Fruit fly (Drosophila melanogaster) whole organism, embryonic: ENCODE results near the gene CG34325.
A peak's percentile ranks its signal among the peaks of the same experiment; 100 is the strongest.

Experiments
- B-H2 ChIP-seq: fragments of 200-800 bp; sonication (Bioruptor generic); optimal IDR thresholded peaks from 2 replicates; lab custom pipeline; 2018; ENCODE audit warnings: missing biosample characterization, mild to moderate bottlenecking, missing genetic modification characterization
- CG11085 ChIP-seq: fragments of 200-800 bp; sonication (Bioruptor generic); IDR thresholded peaks from 2 replicates; pipeline ENCODE4 v1.3.6; 2022; ENCODE audit warnings: missing biosample characterization, missing genetic modification characterization
- CG11093 ChIP-seq: fragments of 200-800 bp; sonication (Bioruptor generic); IDR thresholded peaks from 3 replicates; pipeline ENCODE4 v1.3.6; 2022; ENCODE audit warnings: missing biosample characterization, missing genetic modification characterization
- CG15011 ChIP-seq: fragments of 200-800 bp; sonication (Bioruptor generic); optimal IDR thresholded peaks from 3 replicates; lab custom pipeline; 2018; ENCODE audit warnings: missing biosample characterization, mild to moderate bottlenecking, missing genetic modification characterization
- CG17328 ChIP-seq: fragments of 200-800 bp; sonication (Bioruptor generic); IDR thresholded peaks from 2 replicates; pipeline ENCODE4 v1.3.6; 2022; ENCODE audit warnings: missing biosample characterization, missing genetic modification characterization
- CG1792 ChIP-seq: fragments of 200-800 bp; sonication (Bioruptor generic); optimal IDR thresholded peaks from 2 replicates; lab custom pipeline; 2016; ENCODE audit warnings: missing biosample characterization, missing genetic modification characterization
- CG18011 ChIP-seq: fragments of 200-800 bp; sonication (Bioruptor generic); optimal IDR thresholded peaks from 2 replicates; lab custom pipeline; 2017; ENCODE audit warnings: missing biosample characterization, missing genetic modification characterization, mild to moderate bottlenecking, moderate library complexity, missing genotype
- CG18619 ChIP-seq: fragments of 200-800 bp; sonication (Bioruptor generic); optimal IDR thresholded peaks from 3 replicates; lab custom pipeline; 2017; ENCODE audit warnings: missing biosample characterization, mild to moderate bottlenecking, missing genetic modification characterization
- CG2712 ChIP-seq: fragments of 200-800 bp; optimal IDR thresholded peaks from 3 replicates; lab custom pipeline; 2019; ENCODE audit warnings: missing biosample characterization, mild to moderate bottlenecking, missing genetic modification characterization, moderate library complexity
- CG30020 ChIP-seq: fragments of 200-800 bp; optimal IDR thresholded peaks from 2 replicates; lab custom pipeline; 2019; ENCODE audit warnings: missing biosample characterization, mild to moderate bottlenecking, missing genetic modification characterization, moderate library complexity
- CG32767 ChIP-seq: fragments of 200-800 bp; sonication (Bioruptor generic); IDR thresholded peaks from 2 replicates; pipeline ENCODE4 v1.3.6; 2022; ENCODE audit warnings: missing biosample characterization, missing genetic modification characterization
- CG34422 ChIP-seq: fragments of 200-800 bp; sonication (Bioruptor generic); IDR thresholded peaks from 3 replicates; pipeline ENCODE4 v1.3.6; 2022; ENCODE audit warnings: missing biosample characterization, missing genetic modification characterization
- CG3995 ChIP-seq: fragments of 200-800 bp; sonication (Bioruptor generic); optimal IDR thresholded peaks from 3 replicates; lab custom pipeline; 2016; ENCODE audit warnings: missing biosample characterization, missing genetic modification characterization
- CG4820 ChIP-seq: fragments of 200-800 bp; sonication (Bioruptor generic); optimal IDR thresholded peaks from 3 replicates; lab custom pipeline; 2016; ENCODE audit warnings: missing biosample characterization, missing genetic modification characterization
- CG4854 ChIP-seq: fragments of 200-800 bp; sonication (Bioruptor generic); optimal IDR thresholded peaks from 2 replicates; lab custom pipeline; 2016; ENCODE audit warnings: missing biosample characterization, missing genetic modification characterization, inconsistent platforms
- CG5180 ChIP-seq: fragments of 200-800 bp; sonication (Bioruptor generic); optimal IDR thresholded peaks from 3 replicates; lab custom pipeline; 2017; ENCODE audit warnings: missing biosample characterization, missing genetic modification characterization, mild to moderate bottlenecking, moderate library complexity, missing genetic modification reagents
- CG5953 ChIP-seq: fragments of 200-800 bp; sonication (Bioruptor generic); IDR thresholded peaks from 2 replicates; pipeline ENCODE4 v1.3.6; 2022; ENCODE audit warnings: missing biosample characterization, missing genetic modification characterization
- CG6254 ChIP-seq: fragments of 200-800 bp; sonication (Bioruptor generic); optimal IDR thresholded peaks from 3 replicates; lab custom pipeline; 2017; ENCODE audit warnings: mild to moderate bottlenecking, missing biosample characterization, missing genetic modification reagents, missing genetic modification characterization
- CG7372 ChIP-seq: fragments of 200-800 bp; sonication (Bioruptor generic); IDR thresholded peaks from 2 replicates; pipeline ENCODE4 v1.3.6; 2022; ENCODE audit warnings: missing biosample characterization, missing genetic modification characterization
- CG9609 ChIP-seq: fragments of 200-800 bp; sonication (Bioruptor generic); optimal IDR thresholded peaks from 3 replicates; lab custom pipeline; 2016; ENCODE audit warnings: missing biosample characterization, missing genetic modification characterization
- D19B ChIP-seq: fragments of 200-800 bp; sonication (Bioruptor generic); optimal IDR thresholded peaks from 2 replicates; lab custom pipeline; 2017; ENCODE audit warnings: missing biosample characterization, mild to moderate bottlenecking, missing genetic modification characterization
- ERR ChIP-seq: fragments of 200-800 bp; sonication (Bioruptor generic); optimal IDR thresholded peaks from 2 replicates; lab custom pipeline; 2016; ENCODE audit warnings: missing biosample characterization, missing genetic modification characterization
- Lpt ChIP-seq: fragments of >200 bp; optimal IDR thresholded peaks from 2 replicates; lab custom pipeline; 2018; ENCODE audit warnings: missing biosample characterization, missing genetic modification characterization
- Mes4 ChIP-seq: fragments of 200-800 bp; sonication (Bioruptor generic); optimal IDR thresholded peaks from 2 replicates; lab custom pipeline; 2016; ENCODE audit warnings: missing biosample characterization, missing genetic modification characterization
- NC2α ChIP-seq: fragments of 200-800 bp; sonication (Bioruptor generic); optimal IDR thresholded peaks from 2 replicates; lab custom pipeline; 2016; ENCODE audit warnings: missing biosample characterization, missing genetic modification characterization
- NfI ChIP-seq: fragments of 200-800 bp; sonication (Bioruptor generic); optimal IDR thresholded peaks from 3 replicates; lab custom pipeline; 2018; ENCODE audit warnings: missing biosample characterization, mild to moderate bottlenecking, missing genetic modification characterization, moderate library complexity
- PHDP ChIP-seq: fragments of 200-800 bp; sonication (Bioruptor generic); optimal IDR thresholded peaks from 3 replicates; lab custom pipeline; 2018; ENCODE audit warnings: missing biosample characterization, mild to moderate bottlenecking, missing genetic modification characterization, moderate library complexity
- Six4 ChIP-seq: fragments of 200-800 bp; sonication (Bioruptor generic); optimal IDR thresholded peaks from 2 replicates; lab custom pipeline; 2016; ENCODE audit warnings: missing biosample characterization, missing genetic modification characterization
- TFAM ChIP-seq: fragments of 200-800 bp; sonication (Bioruptor generic); optimal IDR thresholded peaks from 2 replicates; lab custom pipeline; 2017; ENCODE audit warnings: missing biosample characterization, missing genetic modification characterization, inconsistent platforms
- ab ChIP-seq: fragments of 200-800 bp; sonication (Bioruptor generic); optimal IDR thresholded peaks from 2 replicates; lab custom pipeline; 2016; ENCODE audit warnings: missing biosample characterization, missing genetic modification characterization
- bab2 ChIP-seq: fragments of 200-800 bp; sonication (Bioruptor generic); optimal IDR thresholded peaks from 2 replicates; lab custom pipeline; 2016; ENCODE audit warnings: missing biosample characterization, missing genetic modification characterization
- cad ChIP-seq: fragments of >200 bp; optimal IDR thresholded peaks from 2 replicates; lab custom pipeline; 2017; ENCODE audit warnings: missing biosample characterization, missing genetic modification characterization
- cato ChIP-seq: fragments of 200-800 bp; sonication (Bioruptor generic); optimal IDR thresholded peaks from 2 replicates; lab custom pipeline; 2016; ENCODE audit warnings: missing biosample characterization, missing genetic modification characterization, borderline replicate concordance
- caup ChIP-seq: fragments of 200-800 bp; sonication (Bioruptor generic); optimal IDR thresholded peaks from 3 replicates; lab custom pipeline; 2017; ENCODE audit warnings: missing biosample characterization, mild to moderate bottlenecking, missing genetic modification characterization, moderate library complexity; ENCODE audit not compliant: severe bottlenecking
- crc ChIP-seq: fragments of 200-800 bp; sonication (Bioruptor generic); optimal IDR thresholded peaks from 2 replicates; lab custom pipeline; 2016; ENCODE audit warnings: missing biosample characterization, missing genetic modification characterization
- dati ChIP-seq: fragments of 200-800 bp; sonication (Bioruptor generic); IDR thresholded peaks from 2 replicates; pipeline ENCODE4 v1.3.6; 2022; ENCODE audit warnings: missing biosample characterization, missing genetic modification characterization
- fd102C ChIP-seq: fragments of 200-800 bp; sonication (Bioruptor generic); optimal IDR thresholded peaks from 2 replicates; lab custom pipeline; 2018; ENCODE audit warnings: missing biosample characterization, mild to moderate bottlenecking, missing genetic modification characterization, moderate library complexity
- ftz-f1 ChIP-seq: fragments of 200-800 bp; sonication (Bioruptor generic); optimal IDR thresholded peaks from 2 replicates; lab custom pipeline; 2016; ENCODE audit warnings: missing biosample characterization, missing genetic modification characterization
- fu2 ChIP-seq: fragments of 200-800 bp; sonication (Bioruptor generic); optimal IDR thresholded peaks from 2 replicates; lab custom pipeline; 2016; ENCODE audit warnings: missing biosample characterization, missing genetic modification characterization
- her ChIP-seq: fragments of 200-800 bp; sonication (Bioruptor generic); optimal IDR thresholded peaks from 2 replicates; lab custom pipeline; 2016; ENCODE audit warnings: missing biosample characterization, missing genetic modification characterization
- hth ChIP-seq: fragments of >200 bp; optimal IDR thresholded peaks from 2 replicates; lab custom pipeline; 2017; ENCODE audit warnings: inconsistent platforms
- lola ChIP-seq, 3 experiments: fragments of >200 bp in 2 of 3; fragments of 200-800 bp in 1 of 3; sonication (Bioruptor generic) in 1 of 3; optimal IDR thresholded peaks; 2 replicates each; lab custom pipeline; 2017 to 2019; ENCODE audit warnings: missing biosample characterization in 3 of 3, missing genetic modification characterization in 3 of 3, mild to moderate bottlenecking in 1 of 3, moderate library complexity in 1 of 3
- repo ChIP-seq: fragments of 200-800 bp; sonication (Bioruptor generic); optimal IDR thresholded peaks from 2 replicates; lab custom pipeline; 2016; ENCODE audit warnings: missing biosample characterization, missing genetic modification characterization
- salm ChIP-seq: fragments of 200-800 bp; sonication (Bioruptor generic); optimal IDR thresholded peaks from 2 replicates; lab custom pipeline; 2018; ENCODE audit warnings: missing biosample characterization, mild to moderate bottlenecking, missing genetic modification characterization
- sens-2 ChIP-seq: fragments of 200-800 bp; sonication (Bioruptor generic); IDR thresholded peaks from 2 replicates; pipeline ENCODE4 v1.3.6; 2022; ENCODE audit warnings: missing biosample characterization, missing genetic modification characterization
- sqz ChIP-seq: fragments of 200-800 bp; sonication (Bioruptor generic); optimal IDR thresholded peaks from 3 replicates; lab custom pipeline; 2018; ENCODE audit warnings: missing biosample characterization, mild to moderate bottlenecking, missing genetic modification characterization
- tap ChIP-seq: fragments of 200-800 bp; optimal IDR thresholded peaks from 3 replicates; lab custom pipeline; 2019; ENCODE audit warnings: missing biosample characterization, mild to moderate bottlenecking, missing genetic modification characterization, moderate library complexity
- tin ChIP-seq: fragments of 200-800 bp; sonication (Bioruptor generic); optimal IDR thresholded peaks from 3 replicates; lab custom pipeline; 2016; ENCODE audit warnings: missing biosample characterization, missing genetic modification characterization
- tx ChIP-seq: fragments of 200-800 bp; sonication (Bioruptor generic); optimal IDR thresholded peaks from 2 replicates; lab custom pipeline; 2016; ENCODE audit warnings: missing biosample characterization, missing genetic modification characterization
- vvl ChIP-seq: fragments of 200-800 bp; sonication (Bioruptor generic); IDR thresholded peaks from 2 replicates; pipeline ENCODE4 v1.3.6; 2022; ENCODE audit warnings: missing biosample characterization, missing genetic modification characterization
- wor ChIP-seq: fragments of 200-800 bp; sonication (Bioruptor generic); IDR thresholded peaks from 2 replicates; pipeline ENCODE4 v1.3.6; 2022; ENCODE audit warnings: missing biosample characterization, missing genetic modification characterization

Gene CG34325

DNA sequence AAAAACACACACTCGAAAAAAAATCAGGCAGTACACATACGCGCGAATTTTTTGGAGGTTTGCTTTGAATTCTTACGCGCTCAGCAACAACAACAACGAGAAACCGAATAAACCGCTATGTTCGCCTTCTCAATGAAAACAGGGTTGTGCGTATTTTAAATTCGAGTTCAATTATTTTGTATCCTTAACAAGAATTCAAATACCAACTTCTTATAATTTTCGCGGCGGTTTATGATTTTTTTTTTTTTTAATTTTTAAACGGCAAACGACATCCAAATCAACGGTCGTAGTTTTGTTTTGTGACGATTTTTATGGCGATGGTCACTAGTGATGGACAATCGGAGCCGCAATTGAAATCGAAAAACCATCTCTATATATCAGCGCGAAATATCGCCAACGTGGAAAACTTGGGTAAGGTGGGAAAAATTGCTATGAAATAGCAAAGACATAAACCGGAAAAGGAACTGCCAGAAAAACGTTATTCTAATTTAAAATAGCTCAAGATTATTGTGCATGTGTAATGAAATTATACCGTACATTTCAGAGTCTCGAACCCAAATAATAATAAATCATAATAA is 30.5 kb upstream of the CG34325 start, which contains the start of gene goe (continued):
- TF ChIP-seq CG11093 (GFP tag; lab: Robert Waterston, UW) (peak; percentile 49; the same call in 2 of the 3 replicates), tap (tag; lab: Kevin White, UChicago) (peak; percentile 34), sens-2 (GFP tag; lab: Robert Waterston, UW) (peak; percentile 70), CG7372 (GFP tag; lab: Robert Waterston, UW) (peak; percentile 58; the same call in 1 of the 2 replicates), NfI (GFP tag; lab: Kevin White, UChicago) (peak; percentile 90), CG2712 (tag; lab: Kevin White, UChicago) (peak; percentile 53), dati (GFP tag; lab: Robert Waterston, UW) (peak; percentile 43; the same call in 1 of the 2 replicates), lola (GFP tag; optimal IDR thresholded peaks at IDR 0.05; lab: Kevin White, UChicago) (peak in 1 of 3 experiments; percentile 28), CG4854 (GFP tag; lab: Kevin White, UChicago) (peak; percentile 45), tx (GFP tag; lab: Kevin White, UChicago) (peak; percentile 73), CG11085 (GFP tag; lab: Robert Waterston, UW) (peak; percentile 86), CG9609 (GFP tag; lab: Kevin White, UChicago) (peak; percentile 87), CG6254 (no peak), CG5953 (GFP tag; lab: Robert Waterston, UW) (peak; percentile 40), CG17328 (GFP tag; lab: Robert Waterston, UW) (peak; percentile 82), ERR (GFP tag; lab: Kevin White, UChicago) (peak; percentile 77), fd102C (GFP tag; lab: Kevin White, UChicago) (peak; percentile 33), vvl (GFP tag; lab: Robert Waterston, UW) (peak; percentile 89), CG3995 (peak; percentile 49), her (GFP tag; lab: Kevin White, UChicago) (peak; percentile 79), CG4820 (GFP tag; lab: Kevin White, UChicago) (no peak), Mes4 (GFP tag; lab: Kevin White, UChicago) (peak; percentile 85), NC2α (peak; percentile 56), TFAM (GFP tag; lab: Kevin White, UChicago) (no peak), cato (GFP tag; lab: Kevin White, UChicago) (peak; percentile 29), sqz (GFP tag; lab: Kevin White, UChicago) (no peak), fu2 (GFP tag; lab: Kevin White, UChicago) (peak; percentile 87), CG18619 (GFP tag; lab: Kevin White, UChicago) (peak; percentile 85), wor (no peak), CG15011 (GFP tag; lab: Kevin White, UChicago) (peak; percentile 62), ftz-f1 (GFP tag; lab: Kevin White, UChicago) (peak; percentile 70), repo (GFP tag; lab: Kevin White, UChicago) (peak; percentile 69), B-H2 (GFP tag; lab: Kevin White, UChicago) (peak; percentile 74), Six4 (GFP tag; lab: Kevin White, UChicago) (peak; percentile 40), CG32767 (GFP tag; lab: Robert Waterston, UW) (peak; percentile 52; the same call in 1 of the 2 replicates), CG30020 (tag; lab: Kevin White, UChicago) (peak; percentile 38), CG5180 (GFP tag; lab: Kevin White, UChicago) (no peak), salm (tag; lab: Kevin White, UChicago) (peak; percentile 58), bab2 (peak; percentile 81), tin (GFP tag; lab: Kevin White, UChicago) (peak; percentile 72), cad (GFP tag; lab: Kevin White, UChicago) (no peak), CG34422 (GFP tag; lab: Robert Waterston, UW) (peak; percentile 75), hth (no peak), PHDP (tag; lab: Kevin White, UChicago) (peak; percentile 79), D19B (GFP tag; lab: Kevin White, UChicago) (peak; percentile 20), crc (GFP tag; lab: Kevin White, UChicago) (peak; percentile 59), Lpt (GFP tag; lab: Kevin White, UChicago) (no peak), CG18011 (GFP tag; lab: Kevin White, UChicago) (peak; percentile 65), ab (peak; percentile 42), CG1792 (GFP tag; lab: Kevin White, UChicago) (peak; percentile 5), caup (peak; percentile 83)
